Fruit fly (Drosophila melanogaster) whole organism, embryonic: ENCODE measurements around the gene CG2816.
A peak's percentile ranks its signal among the peaks of the same experiment; 100 is the strongest.

Source experiments
- Adf1 ChIP-seq: fragments of 200-800 bp; sonication (Bioruptor generic); IDR thresholded peaks from 2 replicates; pipeline ENCODE4 v1.3.6; 2022; ENCODE audit warnings: missing biosample characterization, missing genetic modification characterization
- Aef1 ChIP-seq: fragments of 200-800 bp; sonication (Bioruptor generic); IDR thresholded peaks from 3 replicates; pipeline ENCODE4 v1.3.6; 2022; ENCODE audit warnings: missing biosample characterization, missing genetic modification characterization
- B-H1 ChIP-seq: fragments of 200-800 bp; sonication (Bioruptor generic); IDR thresholded peaks from 3 replicates; pipeline ENCODE4 v1.3.6; 2022; ENCODE audit warnings: missing biosample characterization, missing genetic modification characterization
- Bgb ChIP-seq: fragments of 200-800 bp; sonication (Bioruptor generic); IDR thresholded peaks from 2 replicates; pipeline ENCODE4 v1.3.6; 2022; ENCODE audit warnings: missing biosample characterization, missing genetic modification characterization; ENCODE audit not compliant: partially characterized antibody
- CG10321 ChIP-seq: fragments of 200-800 bp; sonication (Bioruptor generic); IDR thresholded peaks from 2 replicates; pipeline ENCODE4 v1.3.6; 2022; ENCODE audit warnings: missing biosample characterization, missing genetic modification characterization
- CG12155 ChIP-seq: fragments of 200-800 bp; sonication (Bioruptor generic); optimal IDR thresholded peaks from 3 replicates; lab custom pipeline; 2016; ENCODE audit warnings: missing biosample characterization, missing genetic modification characterization
- CG13287 ChIP-seq: fragments of 200-800 bp; sonication (Bioruptor generic); IDR thresholded peaks from 2 replicates; pipeline ENCODE4 v1.3.6; 2022; ENCODE audit warnings: missing biosample characterization, missing genetic modification characterization; ENCODE audit not compliant: partially characterized antibody
- CG13894 ChIP-seq: fragments of 200-800 bp; sonication (Bioruptor generic); optimal IDR thresholded peaks from 3 replicates; lab custom pipeline; 2018; ENCODE audit warnings: missing biosample characterization, mild to moderate bottlenecking, missing genetic modification characterization, moderate library complexity
- CG15479 ChIP-seq: fragments of 200-800 bp; sonication (Bioruptor generic); optimal IDR thresholded peaks from 3 replicates; lab custom pipeline; 2019; ENCODE audit warnings: missing biosample characterization, mild to moderate bottlenecking, missing genetic modification characterization, moderate library complexity
- CG17912 ChIP-seq: fragments of 200-800 bp; sonication (Bioruptor generic); optimal IDR thresholded peaks from 2 replicates; lab custom pipeline; 2018; ENCODE audit warnings: missing biosample characterization, mild to moderate bottlenecking, missing genetic modification characterization
- CG2678 ChIP-seq: fragments of 200-800 bp; sonication (Bioruptor generic); optimal IDR thresholded peaks from 3 replicates; lab custom pipeline; 2019; ENCODE audit warnings: missing biosample characterization, mild to moderate bottlenecking, missing genetic modification characterization, moderate library complexity
- CG3065 ChIP-seq: fragments of 200-800 bp; sonication (Bioruptor generic); optimal IDR thresholded peaks from 2 replicates; lab custom pipeline; 2016; ENCODE audit warnings: missing biosample characterization, missing genetic modification characterization
- CG32767 ChIP-seq: fragments of 200-800 bp; sonication (Bioruptor generic); IDR thresholded peaks from 2 replicates; pipeline ENCODE4 v1.3.6; 2022; ENCODE audit warnings: missing biosample characterization, missing genetic modification characterization
- CG34224 ChIP-seq: fragments of 200-800 bp; sonication (Bioruptor generic); IDR thresholded peaks from 3 replicates; pipeline ENCODE4 v1.3.6; 2022; ENCODE audit warnings: missing biosample characterization, missing genetic modification characterization; ENCODE audit not compliant: partially characterized antibody
- CG5180 ChIP-seq: fragments of 200-800 bp; sonication (Bioruptor generic); optimal IDR thresholded peaks from 3 replicates; lab custom pipeline; 2017; ENCODE audit warnings: missing biosample characterization, missing genetic modification characterization, mild to moderate bottlenecking, moderate library complexity, missing genetic modification reagents
- CG8478 ChIP-seq: fragments of >200 bp; optimal IDR thresholded peaks from 2 replicates; lab custom pipeline; 2018
- CG8765 ChIP-seq: fragments of 200-800 bp; sonication (Bioruptor generic); IDR thresholded peaks from 2 replicates; pipeline ENCODE4 v1.3.6; 2022; ENCODE audit warnings: missing biosample characterization, missing genetic modification characterization
- CTCF ChIP-seq: fragments of 200-800 bp; sonication (Bioruptor generic); optimal IDR thresholded peaks from 2 replicates; lab custom pipeline; 2017; ENCODE audit warnings: missing biosample characterization, mild to moderate bottlenecking, missing genetic modification characterization, moderate library complexity
- CoRest ChIP-seq: fragments of 200-800 bp; sonication (Bioruptor generic); optimal IDR thresholded peaks from 3 replicates; lab custom pipeline; 2018; ENCODE audit warnings: missing biosample characterization, mild to moderate bottlenecking, missing genetic modification characterization, moderate library complexity
- Dll ChIP-seq: fragments of 200-800 bp; sonication (Bioruptor generic); IDR thresholded peaks from 4 replicates; pipeline ENCODE4 v1.3.6; 2022; ENCODE audit warnings: missing biosample characterization, missing genetic modification characterization; ENCODE audit not compliant: partially characterized antibody
- Jarid2 ChIP-seq: fragments of 200-800 bp; sonication (Bioruptor generic); optimal IDR thresholded peaks from 3 replicates; lab custom pipeline; 2017; ENCODE audit warnings: mild to moderate bottlenecking, missing biosample characterization, missing genetic modification reagents, missing genetic modification characterization
- Nf-YA ChIP-seq: fragments of 200-800 bp; sonication (Bioruptor generic); IDR thresholded peaks from 2 replicates; pipeline ENCODE4 v1.3.6; 2022; ENCODE audit warnings: missing biosample characterization, missing genetic modification characterization
- Nf-YB ChIP-seq: fragments of 200-800 bp; sonication (Bioruptor generic); optimal IDR thresholded peaks from 3 replicates; lab custom pipeline; 2019; ENCODE audit warnings: missing biosample characterization, mild to moderate bottlenecking, missing genetic modification characterization, moderate library complexity
- Nf-YC ChIP-seq: fragments of 200-800 bp; optimal IDR thresholded peaks from 3 replicates; lab custom pipeline; 2019; ENCODE audit warnings: missing biosample characterization, mild to moderate bottlenecking, missing genetic modification characterization, moderate library complexity
- Ssrp ChIP-seq: fragments of 200-800 bp; sonication (Bioruptor generic); optimal IDR thresholded peaks from 2 replicates; lab custom pipeline; 2018; ENCODE audit warnings: missing biosample characterization, mild to moderate bottlenecking, missing genetic modification characterization, moderate library complexity
- Trl ChIP-seq, 3 experiments: fragments of >200 bp in 2 of 3; fragments of 200-800 bp in 1 of 3; sonication (Bioruptor generic) in 1 of 3; optimal IDR thresholded peaks; 2 replicates in 1 of 3; 3 replicates in 2 of 3; lab custom pipeline; 2016 to 2017; ENCODE audit warnings: missing biosample characterization in 1 of 3, missing genetic modification characterization in 1 of 3
- ato ChIP-seq: fragments of 200-800 bp; sonication (Bioruptor generic); IDR thresholded peaks from 2 replicates; pipeline ENCODE4 v1.3.6; 2022; ENCODE audit warnings: missing biosample characterization, missing genetic modification characterization; ENCODE audit not compliant: partially characterized antibody
- bigmax ChIP-seq: fragments of 200-800 bp; sonication (Bioruptor generic); optimal IDR thresholded peaks from 2 replicates; lab custom pipeline; 2018; ENCODE audit warnings: missing biosample characterization, mild to moderate bottlenecking, missing genetic modification characterization
- cg ChIP-seq: fragments of 200-800 bp; sonication (Bioruptor generic); optimal IDR thresholded peaks from 3 replicates; lab custom pipeline; 2019; ENCODE audit warnings: missing biosample characterization, mild to moderate bottlenecking, missing genetic modification characterization, moderate library complexity
- chm ChIP-seq: fragments of 200-800 bp; sonication (Bioruptor generic); IDR thresholded peaks from 2 replicates; pipeline ENCODE4 v1.3.6; 2022; ENCODE audit warnings: missing biosample characterization, missing genetic modification characterization
- crol ChIP-seq: fragments of 200-800 bp; sonication (Bioruptor generic); IDR thresholded peaks from 2 replicates; pipeline ENCODE4 v1.3.6; 2022; ENCODE audit warnings: missing biosample characterization, missing genetic modification characterization
- dati ChIP-seq: fragments of 200-800 bp; sonication (Bioruptor generic); IDR thresholded peaks from 2 replicates; pipeline ENCODE4 v1.3.6; 2022; ENCODE audit warnings: missing biosample characterization, missing genetic modification characterization
- dimm ChIP-seq: fragments of 200-800 bp; sonication (Bioruptor generic); IDR thresholded peaks from 2 replicates; pipeline ENCODE4 v1.3.6; 2022; ENCODE audit warnings: missing biosample characterization, missing genetic modification characterization
- ewg ChIP-seq: fragments of 200-800 bp; sonication (Bioruptor generic); optimal IDR thresholded peaks from 3 replicates; lab custom pipeline; 2017; ENCODE audit warnings: mild to moderate bottlenecking, missing biosample characterization, missing genetic modification reagents, missing genetic modification characterization
- lab ChIP-seq: fragments of 200-800 bp; sonication (Bioruptor generic); optimal IDR thresholded peaks from 3 replicates; lab custom pipeline; 2017; ENCODE audit warnings: missing biosample characterization, missing genetic modification characterization, mild to moderate bottlenecking, moderate library complexity, missing genetic modification reagents
- nerfin-1 ChIP-seq: fragments of 200-800 bp; sonication (Bioruptor generic); optimal IDR thresholded peaks from 3 replicates; lab custom pipeline; 2019; ENCODE audit warnings: missing biosample characterization, mild to moderate bottlenecking, missing genetic modification characterization, moderate library complexity
- nerfin-2 ChIP-seq: fragments of 200-800 bp; sonication (Bioruptor generic); IDR thresholded peaks from 2 replicates; pipeline ENCODE4 v1.3.6; 2022; ENCODE audit warnings: missing biosample characterization, missing genetic modification characterization; ENCODE audit not compliant: partially characterized antibody
- nmo ChIP-seq: fragments of 200-800 bp; sonication (Bioruptor generic); optimal IDR thresholded peaks from 2 replicates; lab custom pipeline; 2018; ENCODE audit warnings: missing biosample characterization, mild to moderate bottlenecking, missing genetic modification characterization, moderate library complexity
- phol ChIP-seq: fragments of 200-800 bp; sonication (Bioruptor generic); optimal IDR thresholded peaks from 3 replicates; lab custom pipeline; 2018; ENCODE audit warnings: missing biosample characterization, mild to moderate bottlenecking, missing genetic modification characterization, moderate library complexity
- pros ChIP-seq: fragments of 200-800 bp; sonication (Bioruptor generic); optimal IDR thresholded peaks from 3 replicates; lab custom pipeline; 2019; ENCODE audit warnings: missing biosample characterization, mild to moderate bottlenecking, missing genetic modification characterization, moderate library complexity
- seq ChIP-seq: fragments of 200-800 bp; sonication (Bioruptor generic); IDR thresholded peaks from 2 replicates; pipeline ENCODE4 v1.3.6; 2022; ENCODE audit warnings: missing biosample characterization, missing genetic modification characterization
- unc-4 ChIP-seq: fragments of 200-800 bp; sonication (Bioruptor generic); IDR thresholded peaks from 2 replicates; pipeline ENCODE4 v1.3.6; 2022; ENCODE audit warnings: missing biosample characterization, missing genetic modification characterization; ENCODE audit not compliant: partially characterized antibody
- usp ChIP-seq: fragments of >200 bp; optimal IDR thresholded peaks from 2 replicates; lab custom pipeline; 2017; ENCODE audit warnings: missing biosample characterization, missing genetic modification characterization
- zfh1 ChIP-seq: fragments of 200-800 bp; sonication (Bioruptor generic); IDR thresholded peaks from 3 replicates; pipeline ENCODE4 v1.3.6; 2022; ENCODE audit warnings: missing biosample characterization, missing genetic modification characterization
- zfh2 ChIP-seq: fragments of 200-800 bp; sonication (Bioruptor generic); optimal IDR thresholded peaks from 2 replicates; lab custom pipeline; 2016; ENCODE audit warnings: missing biosample characterization, missing genetic modification characterization

Gene CG2816

DNA sequence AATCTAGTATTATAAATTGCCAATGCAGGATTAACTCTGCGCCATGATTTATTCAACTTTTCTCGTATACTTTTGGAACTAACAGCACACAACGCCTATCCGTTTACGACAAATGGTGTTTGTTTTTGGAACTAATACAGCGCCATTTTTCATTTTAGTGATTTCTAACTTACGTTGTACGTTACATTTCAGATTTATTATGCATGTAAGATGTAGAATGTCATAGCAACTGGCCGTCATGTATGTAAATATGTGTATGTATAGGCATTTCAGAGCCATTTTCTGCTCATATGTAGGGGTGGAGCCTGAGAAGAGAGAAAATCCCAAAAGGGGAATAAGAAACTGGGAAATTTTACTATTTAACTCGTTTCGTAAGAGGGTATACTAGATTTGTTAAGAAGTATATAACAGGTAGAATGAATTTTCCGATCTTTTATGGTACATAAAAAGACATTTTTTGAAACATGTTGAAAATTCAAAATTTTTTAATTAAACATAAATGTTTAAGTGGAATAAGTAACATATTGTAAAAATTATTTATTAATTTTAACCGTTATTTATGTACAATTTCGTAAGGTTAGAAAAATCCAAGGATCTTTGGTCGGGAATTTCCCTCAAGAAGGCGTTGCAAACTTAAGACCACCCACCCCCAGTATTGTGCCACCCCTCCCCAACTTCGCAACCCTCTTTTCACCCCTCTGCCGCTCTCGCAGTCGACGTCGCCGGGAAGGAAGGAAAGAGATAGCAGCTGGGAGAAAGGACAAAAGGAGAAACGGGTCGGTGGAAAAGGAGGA is 45.9 kb upstream of the CG2816 start (continued):
- TF ChIP-seq zfh2 (GFP tag; lab: Kevin White, UChicago) (peak; percentile 32), dimm (no peak), CG13894 (tag; lab: Kevin White, UChicago) (peak; percentile 83)

DNA sequence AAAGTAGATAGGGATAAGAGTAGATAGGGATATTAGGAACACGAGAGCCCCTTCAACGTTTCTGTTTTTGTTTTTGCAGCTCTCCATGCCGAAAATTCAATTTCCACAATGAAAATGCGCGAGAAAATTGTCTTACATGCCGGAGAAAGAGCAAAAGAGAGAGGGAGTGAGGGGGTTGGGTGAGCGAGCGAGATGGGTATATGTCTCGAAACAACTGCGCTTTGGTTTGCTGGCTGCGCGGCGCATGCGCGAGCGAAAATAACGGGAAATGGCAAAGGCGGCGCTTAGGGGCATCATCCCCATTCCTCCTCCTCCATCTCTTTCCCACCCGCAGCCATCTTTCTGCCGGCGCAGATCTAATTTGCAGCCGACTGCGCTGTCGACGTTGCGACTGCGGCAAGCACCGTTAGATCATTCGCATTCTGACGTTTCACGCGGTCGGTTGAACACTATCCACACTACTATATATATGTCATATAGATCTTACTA is 41.1 kb upstream of the CG2816 start, which contains the start of gene Drgx:
TSS of gene Drgx (plus strand) at position 439 of the 489 bp plus-strand sequence.
- TF ChIP-seq CG17912 (GFP tag; lab: Kevin White, UChicago), result no peak
- peak; percentile 6 for TF ChIP-seq CoRest
- TF ChIP-seq nerfin-2, result peak; percentile 17; the same call in 1 of the 2 replicates
- TF ChIP-seq unc-4 (GFP tag; lab: Robert Waterston, UW), result 0 out of 2 replicates have a peak, but pooled peaks have one; percentile 14
- TF ChIP-seq CG10321 (GFP tag; lab: Robert Waterston, UW), result peak; percentile 93
- peak; percentile 94 for TF ChIP-seq crol (GFP tag; lab: Robert Waterston, UW)
- no peak for TF ChIP-seq bigmax (GFP tag; lab: Kevin White, UChicago)
- TF ChIP-seq Jarid2 (GFP tag; lab: Kevin White, UChicago), result peak; percentile 59
- TF ChIP-seq lab (GFP tag; lab: Kevin White, UChicago), result no peak
- 0 out of 2 replicates have a peak, but pooled peaks have one; percentile 37 for TF ChIP-seq chm (GFP tag; lab: Robert Waterston, UW)
- TF ChIP-seq nerfin-1 (tag; lab: Kevin White, UChicago), result peak; percentile 64
- TF ChIP-seq Aef1 (GFP tag; lab: Robert Waterston, UW), result no peak
- peak; percentile 13; the same call in 1 of the 2 replicates for TF ChIP-seq Bgb (GFP tag; lab: Robert Waterston, UW)
- TF ChIP-seq Nf-YA (GFP tag; lab: Robert Waterston, UW), result peak; percentile 92
- TF ChIP-seq CG15479 (GFP tag; lab: Kevin White, UChicago), result peak; percentile 24
- TF ChIP-seq nmo, result peak; percentile 9
- no peak for TF ChIP-seq CG5180 (GFP tag; lab: Kevin White, UChicago)
- TF ChIP-seq dati (GFP tag; lab: Robert Waterston, UW), result no peak
- TF ChIP-seq CG12155 (GFP tag; lab: Kevin White, UChicago), result no peak
- TF ChIP-seq CG34224 (GFP tag; lab: Robert Waterston, UW), result peak; percentile 35; the same call in 2 of the 3 replicates
- peak; percentile 98 for TF ChIP-seq Nf-YB
- peak; percentile 87 for TF ChIP-seq CG8478
- peak; percentile 97 for TF ChIP-seq ewg (GFP tag; lab: Kevin White, UChicago)
- TF ChIP-seq B-H1 (GFP tag; lab: Robert Waterston, UW), result no peak
- peak; percentile 37 to 58 for TF ChIP-seq Trl (optimal IDR thresholded peaks at IDR 0.05; lab: Kevin White, UChicago)
- TF ChIP-seq Trl (GFP tag; optimal IDR thresholded peaks at IDR 0.05; lab: Kevin White, UChicago), result no peak
- 0 out of 3 replicates have a peak, but pooled peaks have one; percentile 40 for TF ChIP-seq zfh1 (GFP tag; lab: Robert Waterston, UW)
- TF ChIP-seq CG3065, result no peak
- 0 out of 4 replicates have a peak, but pooled peaks have one; percentile 20 for TF ChIP-seq Dll (GFP tag; lab: Robert Waterston, UW)
- TF ChIP-seq Nf-YC, result peak; percentile 98
- no peak for TF ChIP-seq usp (GFP tag; lab: Kevin White, UChicago)
- peak; percentile 82 for TF ChIP-seq seq (GFP tag; lab: Robert Waterston, UW)
- TF ChIP-seq CG32767 (GFP tag; lab: Robert Waterston, UW), result 0 out of 2 replicates have a peak, but pooled peaks have one; percentile 19
- TF ChIP-seq ato (GFP tag; lab: Robert Waterston, UW), result 0 out of 2 replicates have a peak, but pooled peaks have one; percentile 12
- peak; percentile 96 for TF ChIP-seq Adf1 (GFP tag; lab: Robert Waterston, UW)
- TF ChIP-seq cg (GFP tag; lab: Kevin White, UChicago), result peak; percentile 11
- no peak for TF ChIP-seq CG8765 (GFP tag; lab: Robert Waterston, UW)
- peak; percentile 31; the same call in 1 of the 2 replicates for TF ChIP-seq CG13287 (GFP tag; lab: Robert Waterston, UW)
- TF ChIP-seq CTCF, result peak; percentile 14
- TF ChIP-seq Ssrp (tag; lab: Kevin White, UChicago), result no peak
- TF ChIP-seq pros (GFP tag; lab: Kevin White, UChicago), result peak; percentile 66
- TF ChIP-seq phol (tag; lab: Kevin White, UChicago), result peak; percentile 9
- no peak for TF ChIP-seq CG2678 (tag; lab: Kevin White, UChicago)
